Worm (Caenorhabditis elegans) whole organism, late embryonic: ENCODE data around the gene F46H5.2.
A peak's percentile ranks its signal among the peaks of the same experiment; 100 is the strongest.

Experiments
- F13H6.1 ChIP-seq: sonication (generic microtip); optimal IDR thresholded peaks from 2 replicates; lab custom pipeline; 2016; ENCODE audit warnings: missing genetic modification characterization, missing compliant biosample characterization
- Y22D7AL.16 ChIP-seq: sonication (generic microtip); optimal IDR thresholded peaks from 2 replicates; lab custom pipeline; 2016; ENCODE audit warnings: missing genetic modification characterization, missing compliant biosample characterization
- ahr-1 ChIP-seq: sonication (generic microtip); optimal IDR thresholded peaks from 2 replicates; lab custom pipeline; 2016; ENCODE audit warnings: missing genetic modification characterization, missing compliant biosample characterization
- ama-1 ChIP-seq: fragments of 150-350 bp; optimal IDR thresholded peaks from 2 replicates; lab custom pipeline; 2014
- ceh-14 ChIP-seq: sonication (generic microtip); optimal IDR thresholded peaks from 2 replicates; lab custom pipeline; 2016; ENCODE audit warnings: missing genotype, missing genetic modification characterization, missing compliant biosample characterization
- ceh-18 ChIP-seq: sonication (generic microtip); optimal IDR thresholded peaks from 2 replicates; lab custom pipeline; 2016; ENCODE audit warnings: missing genetic modification characterization, missing compliant biosample characterization
- ceh-19 ChIP-seq: fragments of 200-800 bp; sonication (Bioruptor generic); optimal IDR thresholded peaks from 2 replicates; lab custom pipeline; 2018; ENCODE audit warnings: mild to moderate bottlenecking, missing genetic modification characterization, missing compliant biosample characterization
- ceh-22 ChIP-seq: sonication (generic microtip); optimal IDR thresholded peaks from 2 replicates; lab custom pipeline; 2017; ENCODE audit warnings: missing biosample characterization, missing genetic modification characterization
- ceh-24 ChIP-seq: sonication (generic microtip); optimal IDR thresholded peaks from 2 replicates; lab custom pipeline; 2016; ENCODE audit warnings: mild to moderate bottlenecking, missing genetic modification characterization, missing compliant biosample characterization
- ceh-30 ChIP-seq: fragments of 150-350 bp; optimal IDR thresholded peaks from 2 replicates; lab custom pipeline; 2014; ENCODE audit warnings: missing biosample characterization, missing genetic modification characterization
- ceh-34 ChIP-seq: sonication (generic microtip); optimal IDR thresholded peaks from 2 replicates; lab custom pipeline; 2016; ENCODE audit warnings: mild to moderate bottlenecking, missing genetic modification characterization, missing compliant biosample characterization
- ceh-48 ChIP-seq: sonication (generic microtip); optimal IDR thresholded peaks from 2 replicates; lab custom pipeline; 2016; ENCODE audit warnings: missing genetic modification characterization, inconsistent platforms, missing compliant biosample characterization
- ceh-6 ChIP-seq: fragments of 200-800 bp; sonication (Bioruptor generic); optimal IDR thresholded peaks from 2 replicates; lab custom pipeline; 2018; ENCODE audit warnings: mild to moderate bottlenecking, missing genetic modification characterization, missing compliant biosample characterization
- dve-1 ChIP-seq: sonication (generic microtip); optimal IDR thresholded peaks from 2 replicates; lab custom pipeline; 2017; ENCODE audit warnings: antibody characterized with exemption, mild to moderate bottlenecking, missing genetic modification characterization, missing compliant biosample characterization
- elt-2 ChIP-seq: sonication (generic microtip); optimal IDR thresholded peaks from 2 replicates; lab custom pipeline; 2016; ENCODE audit warnings: missing genetic modification reagents, missing genetic modification characterization, missing compliant biosample characterization
- ets-4 ChIP-seq: sonication (generic microtip); optimal IDR thresholded peaks from 2 replicates; lab custom pipeline; 2016; ENCODE audit warnings: missing genetic modification characterization, missing compliant biosample characterization
- eyg-1 ChIP-seq: sonication (generic microtip); optimal IDR thresholded peaks from 2 replicates; lab custom pipeline; 2016; ENCODE audit warnings: missing genotype, missing genetic modification characterization, missing compliant biosample characterization
- hlh-15 ChIP-seq: sonication (generic microtip); optimal IDR thresholded peaks from 2 replicates; lab custom pipeline; 2016; ENCODE audit warnings: missing genetic modification characterization, missing compliant biosample characterization
- hlh-30 ChIP-seq: sonication (generic microtip); optimal IDR thresholded peaks from 2 replicates; lab custom pipeline; 2017; ENCODE audit warnings: antibody characterized with exemption, missing genetic modification characterization, missing compliant biosample characterization; ENCODE audit not compliant: insufficient read depth
- hlh-8 ChIP-seq: sonication (generic microtip); optimal IDR thresholded peaks from 2 replicates; lab custom pipeline; 2016; ENCODE audit warnings: missing genotype, missing genetic modification characterization, missing compliant biosample characterization
- lim-6 ChIP-seq: sonication (generic microtip); optimal IDR thresholded peaks from 2 replicates; lab custom pipeline; 2016; ENCODE audit warnings: missing genetic modification characterization, missing compliant biosample characterization
- mec-3 ChIP-seq: sonication (generic microtip); optimal IDR thresholded peaks from 2 replicates; lab custom pipeline; 2016; ENCODE audit warnings: borderline replicate concordance, missing genetic modification characterization, missing compliant biosample characterization
- nfya-1 ChIP-seq: sonication (generic microtip); optimal IDR thresholded peaks from 2 replicates; lab custom pipeline; 2017; ENCODE audit warnings: missing genetic modification characterization, mild to moderate bottlenecking, missing compliant biosample characterization, antibody characterized with exemption, moderate library complexity
- npax-4 ChIP-seq: sonication (generic microtip); optimal IDR thresholded peaks from 2 replicates; lab custom pipeline; 2016; ENCODE audit warnings: missing genetic modification characterization, missing compliant biosample characterization
- odd-2 ChIP-seq: sonication (generic microtip); optimal IDR thresholded peaks from 2 replicates; lab custom pipeline; 2017; ENCODE audit warnings: antibody characterized with exemption, mild to moderate bottlenecking, missing genetic modification characterization, missing compliant biosample characterization
- pag-3 ChIP-seq: sonication (generic microtip); optimal IDR thresholded peaks from 2 replicates; lab custom pipeline; 2016; ENCODE audit warnings: missing compliant biosample characterization, missing genetic modification characterization, borderline replicate concordance
- pat-9 ChIP-seq: fragments of 200-800 bp; sonication (Bioruptor generic); optimal IDR thresholded peaks from 2 replicates; lab custom pipeline; 2018; ENCODE audit warnings: mild to moderate bottlenecking, missing genetic modification characterization, moderate library complexity, missing compliant biosample characterization
- pax-1 ChIP-seq: fragments of 150-350 bp; optimal IDR thresholded peaks from 2 replicates; lab custom pipeline; 2014; ENCODE audit warnings: missing biosample characterization, missing genetic modification characterization
- pha-4 ChIP-seq: fragments of 150-350 bp; optimal IDR thresholded peaks from 2 replicates; lab custom pipeline; 2018; ENCODE audit warnings: missing biosample characterization, missing genetic modification reagents, missing genetic modification characterization
- pqm-1 ChIP-seq: sonication (generic microtip); optimal IDR thresholded peaks from 2 replicates; lab custom pipeline; 2016; ENCODE audit warnings: missing genetic modification characterization, missing compliant biosample characterization
- pros-1 ChIP-seq: fragments of 150-350 bp; optimal IDR thresholded peaks from 2 replicates; lab custom pipeline; 2014; ENCODE audit warnings: missing biosample characterization, missing genetic modification reagents, missing genetic modification characterization
- rnt-1 ChIP-seq: sonication (generic microtip); optimal IDR thresholded peaks from 2 replicates; lab custom pipeline; 2016; ENCODE audit warnings: missing genetic modification characterization, missing compliant biosample characterization
- sdc-2 ChIP-seq: sonication (generic microtip); optimal IDR thresholded peaks from 2 replicates; lab custom pipeline; 2016; ENCODE audit warnings: missing genotype, missing genetic modification characterization, missing compliant biosample characterization
- sox-4 ChIP-seq: sonication (generic microtip); optimal IDR thresholded peaks from 2 replicates; lab custom pipeline; 2017; ENCODE audit warnings: mild to moderate bottlenecking, missing genetic modification characterization, inconsistent platforms, missing compliant biosample characterization
- syd-9 ChIP-seq: sonication (generic microtip); optimal IDR thresholded peaks from 2 replicates; lab custom pipeline; 2016; ENCODE audit warnings: mild to moderate bottlenecking, missing genetic modification characterization, moderate library complexity, missing compliant biosample characterization
- tbx-2 ChIP-seq: sonication (generic microtip); optimal IDR thresholded peaks from 2 replicates; lab custom pipeline; 2016; ENCODE audit warnings: missing genetic modification characterization, missing compliant biosample characterization
- tbx-7 ChIP-seq: sonication (generic microtip); optimal IDR thresholded peaks from 2 replicates; lab custom pipeline; 2016; ENCODE audit warnings: missing genotype, missing genetic modification characterization, missing compliant biosample characterization
- ttx-3 ChIP-seq: sonication (generic microtip); optimal IDR thresholded peaks from 2 replicates; lab custom pipeline; 2016; ENCODE audit warnings: missing genetic modification reagents, missing genetic modification characterization, missing compliant biosample characterization
- unc-42 ChIP-seq: sonication (generic microtip); optimal IDR thresholded peaks from 2 replicates; lab custom pipeline; 2016; ENCODE audit warnings: missing genotype, missing genetic modification characterization, missing compliant biosample characterization
- unc-55 ChIP-seq: sonication (generic microtip); optimal IDR thresholded peaks from 2 replicates; lab custom pipeline; 2017; ENCODE audit warnings: missing biosample characterization, missing genetic modification reagents, missing genetic modification characterization
- zip-5 ChIP-seq: sonication (generic microtip); optimal IDR thresholded peaks from 2 replicates; lab custom pipeline; 2016; ENCODE audit warnings: missing genetic modification characterization, missing compliant biosample characterization

F46H5.2 gene

DNA sequence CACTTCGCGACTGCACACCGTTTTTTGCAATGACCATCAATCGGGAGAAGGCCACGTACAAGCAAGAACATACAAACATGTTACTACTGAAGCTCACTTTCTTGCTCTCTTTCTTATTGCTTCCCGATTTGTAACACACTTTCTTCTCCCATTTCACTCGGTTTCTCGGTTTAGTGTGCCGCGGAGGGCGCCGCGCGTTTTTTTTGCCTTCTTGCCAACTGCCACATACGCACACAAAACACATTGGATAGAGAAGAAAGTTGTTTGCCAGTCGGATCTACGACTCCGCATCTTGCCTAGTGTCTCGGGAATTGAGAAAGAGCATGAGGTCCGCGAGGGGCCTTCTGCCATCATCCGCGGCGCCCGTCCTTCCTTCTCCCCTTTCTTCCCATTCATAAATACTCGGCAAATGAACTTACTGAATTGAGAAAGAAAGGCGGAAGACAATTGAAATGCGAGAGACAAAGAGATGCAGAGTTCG lies 30.7 kb upstream of the F46H5.2 start (continued):
- TF ChIP-seq syd-9 (tag; lab: Kevin White, UChicago) (peak; percentile 1), pqm-1 (tag; lab: Kevin White, UChicago) (no peak), ceh-14 (tag; lab: Kevin White, UChicago) (peak; percentile 49)

ce11 chrX:7236717-7237116 lies 28.7 kb upstream of the F46H5.2 start:
- TF ChIP-seq unc-55 (peak; percentile 67), pat-9 (tag; lab: Kevin White, UChicago) (peak; percentile 0), ceh-18 (tag; lab: Kevin White, UChicago) (peak; percentile 69), ahr-1 (tag; lab: Kevin White, UChicago) (no peak), ceh-19 (no peak), hlh-8 (tag; lab: Kevin White, UChicago) (peak; percentile 61)
- TF ChIP-seq, all 69 proteins: peak for 4

- TF ChIP-seq zip-5 (tag; lab: Kevin White, UChicago) (no peak), tbx-2 (no peak), pros-1 (tag; lab: Kevin White, UChicago) (no peak), unc-55 (no peak), ceh-24 (tag; lab: Kevin White, UChicago) (no peak), ttx-3 (tag; lab: Kevin White, UChicago) (no peak), pax-1 (no peak), pag-3 (tag; lab: Kevin White, UChicago) (no peak), F13H6.1 (tag; lab: Kevin White, UChicago) (no peak)
Measured at ce11 chrX:7238562-7238961, 26.9 kb upstream of the F46H5.2 start, which contains the start of gene F46H5.3. F46H5.3 (minus strand) TSS chrX:7238662.

DNA sequence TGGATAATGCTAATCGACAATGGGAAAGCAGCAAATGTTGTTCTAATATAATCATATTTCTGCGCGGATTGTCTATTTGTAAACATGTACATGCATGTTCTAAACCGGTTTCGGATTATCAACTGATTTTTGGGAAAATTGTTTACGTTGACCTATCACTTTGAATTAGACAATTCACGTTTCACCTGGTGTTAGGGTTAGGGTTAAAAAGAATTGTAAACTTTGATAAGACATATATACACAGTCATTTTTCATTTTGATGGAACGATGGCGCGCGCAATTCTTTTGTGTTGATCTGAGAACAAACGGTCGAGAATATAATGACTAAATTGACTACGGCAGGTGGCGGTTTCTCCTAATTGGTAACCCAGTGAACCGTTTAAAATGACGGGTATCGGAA lies 23.3 kb upstream of the F46H5.2 start:
- TF ChIP-seq dve-1 (no peak), ceh-48 (tag; lab: Kevin White, UChicago) (no peak), pha-4 (no peak), ahr-1 (tag; lab: Kevin White, UChicago) (no peak), npax-4 (tag; lab: Kevin White, UChicago) (no peak), ceh-30 (tag; lab: Kevin White, UChicago) (no peak), eyg-1 (tag; lab: Kevin White, UChicago) (no peak), hlh-30 (tag; lab: Kevin White, UChicago) (no peak), ceh-19 (no peak), Y22D7AL.16 (no peak), hlh-15 (tag; lab: Kevin White, UChicago) (no peak), ceh-34 (tag; lab: Kevin White, UChicago) (no peak), mec-3 (no peak), odd-2 (tag; lab: Kevin White, UChicago) (no peak), zip-5 (tag; lab: Kevin White, UChicago) (no peak)

- TF ChIP-seq ceh-24 (tag; lab: Kevin White, UChicago) (no peak), tbx-2 (peak; percentile 25)
- TF ChIP-seq, all 69 proteins: peak for 1
Measured at ce11 chrX:7242878-7243277, 22.6 kb upstream of the F46H5.2 start, which contains the start of gene F46H5.7. F46H5.7 (minus strand) TSS chrX:7242983.

DNA sequence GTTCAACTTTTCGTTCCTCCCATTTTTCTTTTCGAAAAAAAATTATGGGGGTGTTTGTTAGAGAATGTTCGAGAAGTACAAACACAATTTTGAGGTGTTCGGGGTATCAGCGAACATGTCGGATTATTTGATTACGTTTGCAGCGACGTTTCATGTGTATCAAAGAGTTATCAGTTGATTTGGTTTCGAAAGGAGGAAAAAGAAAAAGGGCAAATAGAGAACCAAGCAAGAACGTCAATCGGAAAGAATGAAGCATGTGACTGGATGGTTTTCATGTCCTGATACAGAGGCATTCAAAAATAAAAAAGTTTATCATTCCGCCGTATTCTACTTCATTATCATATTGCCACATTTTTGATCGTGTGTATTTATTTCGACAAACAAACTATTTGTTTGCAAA lies 20.7 kb upstream of the F46H5.2 start:
- TF ChIP-seq ets-4 (no peak), elt-2 (peak; percentile 60)

ce11 chrX:7254558-7254957 lies 10.9 kb upstream of the F46H5.2 start, which contains the start of gene F46H5.4:
F46H5.4 (minus strand) TSS chrX:7254610.
- TF ChIP-seq ama-1 (lab: Kevin White, UChicago), result no peak
- no peak for TF ChIP-seq tbx-7 (tag; lab: Kevin White, UChicago)
- TF ChIP-seq syd-9 (tag; lab: Kevin White, UChicago), result no peak
- no peak for TF ChIP-seq ets-4
- no peak for TF ChIP-seq pag-3 (tag; lab: Kevin White, UChicago)
- no peak for TF ChIP-seq rnt-1 (tag; lab: Kevin White, UChicago)
- no peak for TF ChIP-seq pat-9 (tag; lab: Kevin White, UChicago)
- no peak for TF ChIP-seq lim-6 (tag; lab: Kevin White, UChicago)
- TF ChIP-seq nfya-1, result peak; percentile 28
- TF ChIP-seq mec-3, result no peak
- TF ChIP-seq hlh-15 (tag; lab: Kevin White, UChicago), result no peak
- TF ChIP-seq unc-42 (tag; lab: Kevin White, UChicago), result peak; percentile 56
- TF ChIP-seq sox-4 (tag; lab: Kevin White, UChicago), result no peak
- no peak for TF ChIP-seq ceh-6
- peak; percentile 50 for TF ChIP-seq tbx-2
- no peak for TF ChIP-seq ceh-22 (tag; lab: Kevin White, UChicago)
- TF ChIP-seq ceh-18 (tag; lab: Kevin White, UChicago), result peak; percentile 2
- peak; percentile 48 for TF ChIP-seq sdc-2 (tag; lab: Kevin White, UChicago)
